Worm (Caenorhabditis elegans) whole organism, L1 larva: ENCODE measurements around the gene cey-1.
A peak's percentile ranks its signal among the peaks of the same experiment; 100 is the strongest.

Experiments used
- F16B12.6 ChIP-seq: fragments of 150-350 bp; optimal IDR thresholded peaks from 2 replicates; lab custom pipeline; 2014; ENCODE audit warnings: missing biosample characterization, missing genetic modification characterization
- ama-1 ChIP-seq: fragments of 150-350 bp; optimal IDR thresholded peaks from 2 replicates; lab custom pipeline; 2014
- dpl-1 ChIP-seq, 3 experiments: fragments of 150-350 bp in 2 of 3; sonication (generic microtip) in 1 of 3; optimal IDR thresholded peaks; 2 replicates each; lab custom pipeline; 2014 to 2017; ENCODE audit warnings: missing biosample characterization in 3 of 3, missing genetic modification characterization in 3 of 3, missing genetic modification reagents in 3 of 3
- egl-13 ChIP-seq: sonication (generic microtip); optimal IDR thresholded peaks from 2 replicates; lab custom pipeline; 2016; ENCODE audit warnings: missing genotype, missing genetic modification reagents, missing genetic modification characterization, missing compliant biosample characterization
- lin-14 ChIP-seq: fragments of 200-800 bp; sonication (Bioruptor generic); optimal IDR thresholded peaks from 2 replicates; lab custom pipeline; 2018; ENCODE audit warnings: mild to moderate bottlenecking, missing genetic modification characterization, moderate library complexity, missing compliant biosample characterization
- lsy-2 ChIP-seq, 2 experiments: fragments of 150-350 bp; optimal IDR thresholded peaks; 2 replicates each; lab custom pipeline; 2014; ENCODE audit warnings: missing biosample characterization in 2 of 2, missing genetic modification characterization in 2 of 2
- nhr-28 ChIP-seq: fragments of 150-350 bp; optimal IDR thresholded peaks from 2 replicates; lab custom pipeline; 2014; ENCODE audit warnings: missing biosample characterization, missing genetic modification characterization
- nhr-71 ChIP-seq: sonication (generic microtip); optimal IDR thresholded peaks from 2 replicates; lab custom pipeline; 2016; ENCODE audit warnings: mild to moderate bottlenecking, missing genetic modification characterization, moderate library complexity, missing compliant biosample characterization
- nhr-85 ChIP-seq: sonication (generic microtip); peaks from one replicate; lab custom pipeline; 2016; ENCODE audit warnings: missing genetic modification characterization, inconsistent platforms, missing compliant biosample characterization
- swsn-7 ChIP-seq: sonication (generic microtip); optimal IDR thresholded peaks from 2 replicates; lab custom pipeline; 2016; ENCODE audit warnings: missing genetic modification characterization, missing compliant biosample characterization
- tbx-2 ChIP-seq: sonication (generic microtip); optimal IDR thresholded peaks from 2 replicates; lab custom pipeline; 2016; ENCODE audit warnings: missing genetic modification characterization, missing compliant biosample characterization

cey-1 gene

ce11 chrII:10993607-10994229, 47.3 kb downstream of the cey-1 start:
- no peak for TF ChIP-seq dpl-1 (GFP tag; optimal IDR thresholded peaks at IDR 0.05; lab: Kevin White, UChicago)
- TF ChIP-seq nhr-85 (tag; lab: Kevin White, UChicago) = peak; percentile 74
- TF ChIP-seq ama-1 (lab: Kevin White, UChicago) = no peak
- peak; percentile 29 for TF ChIP-seq lin-14 (GFP tag; lab: Kevin White, UChicago)
- TF ChIP-seq, all 84 proteins: peak for 2

DNA sequence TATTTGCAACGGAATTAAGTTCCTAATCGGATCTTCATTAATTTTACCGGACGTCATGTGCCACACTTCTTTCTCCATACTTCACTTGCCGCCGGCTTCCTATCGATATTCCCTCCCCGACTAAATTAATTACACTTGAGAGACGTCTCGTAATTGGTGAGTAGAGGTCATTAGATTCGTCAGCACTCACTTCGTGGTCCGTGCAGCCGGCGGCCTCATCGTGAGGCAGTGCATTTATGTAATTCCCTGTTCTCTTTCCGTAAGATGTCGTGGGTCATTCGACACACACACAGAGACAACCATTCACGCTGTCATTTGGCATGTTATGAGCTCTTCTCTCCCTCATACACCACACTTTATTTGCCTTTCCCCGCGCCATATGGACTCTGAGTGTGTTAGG, 50.4 kb downstream of the cey-1 start:
- TF ChIP-seq lsy-2 (tag; optimal IDR thresholded peaks at IDR 0.05; lab: Kevin White, UChicago) (peak in 1 of 2 experiments; percentile 8), F16B12.6 (tag; lab: Kevin White, UChicago) (no peak), swsn-7 (tag; lab: Kevin White, UChicago) (no peak), nhr-71 (tag; lab: Kevin White, UChicago) (peak; percentile 5), egl-13 (tag; lab: Kevin White, UChicago) (peak; percentile 10), lin-14 (GFP tag; lab: Kevin White, UChicago) (peak; percentile 70), nhr-28 (no peak), tbx-2 (tag; lab: Kevin White, UChicago) (peak; percentile 21)
